Worm (Caenorhabditis elegans) whole organism, midembryonic: Measurements from ENCODE around the gene nlp-26.

Experiments used
- T22C8.4 ChIP-seq: fragments of 200-800 bp; sonication (Bioruptor generic); IDR thresholded peaks from 2 replicates; pipeline ENCODE4 v1.3.6; 2022; ENCODE audit warnings: missing genetic modification characterization, missing compliant biosample characterization
- cog-1 ChIP-seq: sonication (generic microtip); optimal IDR thresholded peaks from 2 replicates; lab custom pipeline; 2016; ENCODE audit warnings: missing genetic modification characterization, missing compliant biosample characterization
- flt-1 ChIP-seq: fragments of 200-800 bp; sonication (Bioruptor generic); IDR thresholded peaks from 2 replicates; pipeline ENCODE4 v1.3.6; 2022; ENCODE audit warnings: missing genetic modification characterization, missing compliant biosample characterization
- klf-2 ChIP-seq: fragments of 200-800 bp; sonication (Bioruptor generic); conservative IDR thresholded peaks from 2 replicates; pipeline ENCODE4 v1.3.6; 2022; ENCODE audit warnings: missing genetic modification reagents, missing genetic modification characterization, missing compliant biosample characterization
- med-1 ChIP-seq: sonication (generic microtip); optimal IDR thresholded peaks from 2 replicates; lab custom pipeline; 2017; ENCODE audit warnings: missing genetic modification characterization, mild to moderate bottlenecking, missing compliant biosample characterization, antibody characterized with exemption, missing genetic modification reagents; ENCODE audit not compliant: insufficient read depth
- ref-1 ChIP-seq: fragments of 200-800 bp; sonication (Bioruptor generic); conservative IDR thresholded peaks from 2 replicates; pipeline ENCODE4 v1.3.6; 2022; ENCODE audit warnings: missing genetic modification reagents, missing genetic modification characterization, missing compliant biosample characterization
- tab-1 ChIP-seq: fragments of 200-800 bp; sonication (Bioruptor generic); IDR thresholded peaks from 2 replicates; pipeline ENCODE4 v1.3.6; 2022; ENCODE audit warnings: missing genetic modification characterization, missing compliant biosample characterization
- ztf-29 ChIP-seq: fragments of 200-800 bp; sonication (Bioruptor generic); IDR thresholded peaks from 2 replicates; pipeline ENCODE4 v1.3.6; 2022; ENCODE audit warnings: missing genetic modification reagents, missing genetic modification characterization, missing compliant biosample characterization

- no peak for TF ChIP-seq klf-2
- TF ChIP-seq cog-1 (tag; lab: Kevin White, UChicago) = no peak
- no peak for TF ChIP-seq flt-1 (GFP tag; lab: Robert Waterston, UW)
- no peak for TF ChIP-seq ref-1 (GFP tag; lab: Robert Waterston, UW)
- TF ChIP-seq ztf-29 (GFP tag; lab: Robert Waterston, UW) = no peak
- TF ChIP-seq med-1 (GFP tag; lab: Kevin White, UChicago) = no peak
- TF ChIP-seq T22C8.4 = no peak
- no peak for TF ChIP-seq tab-1 (GFP tag; lab: Robert Waterston, UW)
Observed at ce11 chrV:19636194-19636584, 22.9 kb downstream of the nlp-26 start.
